Fruit fly (Drosophila melanogaster) whole organism, adult: ENCODE measurements around the gene CG13924.

Source experiments
- CG11617 ChIP-seq: fragments of 200-800 bp; sonication (Bioruptor generic); optimal IDR thresholded peaks from 2 replicates; lab custom pipeline; 2017; ENCODE audit warnings: mild to moderate bottlenecking, missing biosample characterization, missing genetic modification reagents, missing genetic modification characterization
- CG12768 ChIP-seq: fragments of 200-800 bp; sonication (Bioruptor generic); optimal IDR thresholded peaks from 2 replicates; lab custom pipeline; 2017; ENCODE audit warnings: missing biosample characterization, missing genetic modification characterization, mild to moderate bottlenecking, moderate library complexity, missing genetic modification reagents
- CG14711 ChIP-seq: fragments of 200-800 bp; sonication (Bioruptor generic); optimal IDR thresholded peaks from 2 replicates; lab custom pipeline; 2018; ENCODE audit warnings: missing biosample characterization, mild to moderate bottlenecking, missing genetic modification characterization, moderate library complexity
- CG1620 ChIP-seq: fragments of 200-800 bp; sonication (Bioruptor generic); optimal IDR thresholded peaks from 2 replicates; lab custom pipeline; 2016; ENCODE audit warnings: missing biosample characterization, missing genetic modification characterization
- CG33017 ChIP-seq: fragments of 200-800 bp; sonication (Bioruptor generic); optimal IDR thresholded peaks from 2 replicates; lab custom pipeline; 2018; ENCODE audit warnings: missing biosample characterization, mild to moderate bottlenecking, missing genetic modification characterization, moderate library complexity
- CG5204 ChIP-seq: fragments of 200-800 bp; sonication (Bioruptor generic); optimal IDR thresholded peaks from 2 replicates; lab custom pipeline; 2016; ENCODE audit warnings: missing biosample characterization, missing genetic modification characterization
- CG7045 ChIP-seq: fragments of 200-800 bp; sonication (Bioruptor generic); optimal IDR thresholded peaks from 2 replicates; lab custom pipeline; 2017; ENCODE audit warnings: missing biosample characterization, mild to moderate bottlenecking, missing genetic modification characterization
- CG7101 ChIP-seq: fragments of 200-800 bp; sonication (Bioruptor generic); optimal IDR thresholded peaks from 2 replicates; lab custom pipeline; 2018; ENCODE audit warnings: missing biosample characterization, mild to moderate bottlenecking, missing genetic modification characterization, moderate library complexity
- Clk ChIP-seq: fragments of 200-800 bp; sonication (Bioruptor generic); optimal IDR thresholded peaks from 2 replicates; lab custom pipeline; 2017; ENCODE audit warnings: missing biosample characterization, missing genetic modification characterization
- Crg-1 ChIP-seq: fragments of 200-800 bp; sonication (Bioruptor generic); optimal IDR thresholded peaks from 2 replicates; lab custom pipeline; 2016; ENCODE audit warnings: missing biosample characterization, missing genetic modification characterization
- Hr96 ChIP-seq: fragments of 200-800 bp; sonication (Bioruptor generic); optimal IDR thresholded peaks from 2 replicates; lab custom pipeline; 2016; ENCODE audit warnings: missing biosample characterization, missing genetic modification characterization
- Mnt ChIP-seq: fragments of 200-800 bp; sonication (Bioruptor generic); optimal IDR thresholded peaks from 2 replicates; lab custom pipeline; 2016; ENCODE audit warnings: missing biosample characterization, mild to moderate bottlenecking, missing genetic modification characterization
- bab1 ChIP-seq: fragments of 200-800 bp; sonication (Bioruptor generic); optimal IDR thresholded peaks from 3 replicates; lab custom pipeline; 2019; ENCODE audit warnings: missing biosample characterization, mild to moderate bottlenecking, missing genetic modification characterization, moderate library complexity
- cic ChIP-seq: fragments of 200-800 bp; sonication (Bioruptor generic); optimal IDR thresholded peaks from 2 replicates; lab custom pipeline; 2017; ENCODE audit warnings: missing biosample characterization, mild to moderate bottlenecking, missing genetic modification characterization, moderate library complexity
- cnc ChIP-seq, 2 experiments: fragments of >200 bp; optimal IDR thresholded peaks; 2 replicates each; lab custom pipeline; 2017
- kay ChIP-seq: fragments of 200-800 bp; sonication (Bioruptor generic); peaks from one replicate; lab custom pipeline; 2016; ENCODE audit warnings: missing biosample characterization, missing genetic modification characterization, borderline replicate concordance
- ovo ChIP-seq: fragments of 200-800 bp; sonication (Bioruptor generic); optimal IDR thresholded peaks from 2 replicates; lab custom pipeline; 2016; ENCODE audit warnings: missing biosample characterization, missing genetic modification characterization
- pad ChIP-seq: fragments of 200-800 bp; sonication (Bioruptor generic); optimal IDR thresholded peaks from 3 replicates; lab custom pipeline; 2017; ENCODE audit warnings: missing biosample characterization, missing genetic modification characterization, mild to moderate bottlenecking, moderate library complexity, missing genetic modification reagents
- tj ChIP-seq: fragments of 200-800 bp; sonication (Bioruptor generic); optimal IDR thresholded peaks from 3 replicates; lab custom pipeline; 2017; ENCODE audit warnings: missing biosample characterization, mild to moderate bottlenecking, missing genetic modification characterization, moderate library complexity
- toe ChIP-seq: fragments of 200-800 bp; sonication (Bioruptor generic); optimal IDR thresholded peaks from 2 replicates; lab custom pipeline; 2016; ENCODE audit warnings: missing biosample characterization, missing genetic modification characterization

CG13924 gene

DNA sequence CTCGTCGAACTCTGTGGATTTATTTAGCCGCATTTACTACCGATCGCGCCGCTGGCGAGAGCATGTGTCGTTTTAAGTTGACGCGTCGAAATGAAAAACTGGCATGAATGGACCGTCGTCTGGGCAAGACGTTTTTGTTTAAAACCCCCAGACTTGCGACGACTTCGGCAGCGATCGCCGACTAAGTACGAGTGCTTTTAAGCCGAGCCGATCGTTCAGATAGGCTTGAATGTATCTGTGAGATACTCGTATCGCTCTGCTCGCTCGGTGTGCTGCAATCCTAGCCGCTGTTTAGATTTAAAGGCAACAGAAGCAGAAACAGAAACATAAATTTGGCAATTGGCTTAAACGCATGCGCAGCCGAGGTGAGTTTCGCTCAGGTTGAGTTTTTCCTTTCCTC, 40.3 kb downstream of the CG13924 start, which contains the start of gene dsb:
Gene dsb, minus strand, starts transcription at position 91 of the 400 bp plus-strand sequence.
- no peak for TF ChIP-seq Crg-1 (GFP tag; lab: Kevin White, UChicago)

DNA sequence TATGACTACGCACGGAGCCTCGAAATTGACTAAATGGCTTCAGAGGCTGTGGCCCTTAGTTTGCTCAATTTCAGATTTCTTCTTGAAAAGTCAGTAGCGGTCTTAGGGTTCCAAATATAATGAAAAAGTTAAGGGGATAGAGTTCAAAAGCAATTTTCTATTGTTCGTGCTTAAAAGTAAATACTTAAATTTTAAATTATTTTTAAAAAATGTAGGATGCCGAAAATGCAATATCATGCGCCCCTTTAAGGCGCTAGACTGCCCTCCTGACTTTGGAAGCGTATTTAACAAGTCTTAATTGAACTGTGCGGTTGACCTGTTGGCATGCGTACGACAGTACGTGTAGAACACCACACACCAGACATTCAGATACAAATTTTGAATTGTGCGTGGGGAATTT, 44.8 kb downstream of the CG13924 start:
- TF ChIP-seq CG7101 (tag; lab: Kevin White, UChicago): no peak
- TF ChIP-seq Crg-1 (GFP tag; lab: Kevin White, UChicago): no peak
- TF ChIP-seq toe: no peak
- TF ChIP-seq CG11617 (GFP tag; lab: Kevin White, UChicago): no peak
- no peak for TF ChIP-seq CG5204
- TF ChIP-seq pad (GFP tag; lab: Kevin White, UChicago): no peak
- no peak for TF ChIP-seq cic (GFP tag; lab: Kevin White, UChicago)
- no peak for TF ChIP-seq Clk (GFP tag; lab: Kevin White, UChicago)

DNA sequence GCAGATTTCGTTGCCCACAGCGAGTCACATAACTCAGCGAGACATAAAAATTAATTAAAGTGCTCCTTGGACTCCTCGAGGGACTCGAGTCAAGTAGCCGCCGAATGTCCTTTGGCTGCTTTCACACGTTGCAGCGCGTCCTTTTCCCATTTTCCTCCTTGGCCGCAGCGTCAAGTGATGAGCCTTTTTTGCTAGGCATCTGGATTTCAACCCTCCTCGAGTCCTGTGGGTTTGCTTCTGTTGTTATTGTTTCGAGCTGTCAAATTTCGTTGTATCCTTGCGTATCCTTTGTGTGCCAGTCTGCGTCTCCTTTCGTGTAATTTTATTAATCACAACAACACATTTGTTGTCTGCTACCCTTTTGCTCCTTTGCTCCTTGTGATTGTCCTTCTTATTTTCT, 46.8 kb downstream of the CG13924 start:
- TF ChIP-seq Mnt (GFP tag; lab: Kevin White, UChicago) (no peak), cnc (optimal IDR thresholded peaks at IDR 0.05; lab: Kevin White, UChicago) (no peak), Clk (GFP tag; lab: Kevin White, UChicago) (no peak), CG1620 (GFP tag; lab: Kevin White, UChicago) (no peak), CG33017 (tag; lab: Kevin White, UChicago) (no peak), CG12768 (GFP tag; lab: Kevin White, UChicago) (no peak), cic (GFP tag; lab: Kevin White, UChicago) (no peak), Hr96 (GFP tag; lab: Kevin White, UChicago) (no peak), CG7101 (tag; lab: Kevin White, UChicago) (no peak), Crg-1 (GFP tag; lab: Kevin White, UChicago) (no peak)

DNA sequence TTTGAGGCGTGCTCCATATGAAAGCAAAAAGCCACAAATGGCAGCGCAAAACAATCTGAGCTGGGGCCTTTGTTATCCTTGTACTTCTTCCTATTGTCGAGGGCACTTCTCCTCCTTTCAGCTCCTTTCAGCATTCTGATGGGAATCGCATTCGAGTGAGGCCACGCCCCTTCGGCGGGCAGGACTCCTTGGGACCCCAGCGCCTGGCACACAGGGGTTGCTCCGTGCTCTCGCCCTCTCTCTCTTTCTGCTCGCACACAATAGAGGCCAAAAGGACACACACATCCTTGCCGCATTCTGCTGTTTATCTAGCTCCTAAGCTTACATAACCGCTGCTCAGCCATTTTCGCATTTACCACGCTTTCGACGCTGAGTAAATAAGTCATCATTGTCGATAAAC, 50.2 kb downstream of the CG13924 start:
- TF ChIP-seq CG14711 (tag; lab: Kevin White, UChicago) (no peak), bab1 (no peak), CG5204 (no peak), CG33017 (tag; lab: Kevin White, UChicago) (no peak)

DNA sequence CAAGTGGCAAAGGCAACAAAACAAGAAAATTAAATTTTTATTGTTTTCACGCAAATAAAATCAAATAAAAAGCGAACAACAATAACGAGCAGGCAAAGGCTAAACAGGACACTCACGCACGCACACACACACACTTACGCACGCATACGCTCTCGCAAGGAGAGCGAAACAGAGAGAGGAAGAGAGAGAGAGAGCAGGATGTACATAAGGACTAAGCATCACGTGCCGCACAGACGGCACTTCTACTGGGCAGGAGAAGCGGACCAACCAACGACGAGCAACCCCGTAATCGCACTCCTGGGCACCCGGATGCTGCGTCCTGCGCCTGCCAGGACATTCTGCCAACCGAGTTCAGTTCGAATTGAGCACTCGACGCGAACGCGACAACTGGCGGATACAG, 51.1 kb downstream of the CG13924 start, which contains the start of gene Dbx:
Gene Dbx, plus strand, starts transcription at position 365 of the 400 bp plus-strand sequence.
- TF ChIP-seq Hr96 (GFP tag; lab: Kevin White, UChicago) (no peak), CG14711 (tag; lab: Kevin White, UChicago) (no peak), CG11617 (GFP tag; lab: Kevin White, UChicago) (no peak), Crg-1 (GFP tag; lab: Kevin White, UChicago) (no peak), toe (no peak), bab1 (no peak), pad (GFP tag; lab: Kevin White, UChicago) (no peak), Clk (GFP tag; lab: Kevin White, UChicago) (no peak), ovo (GFP tag; lab: Kevin White, UChicago) (no peak), tj (no peak), CG7101 (tag; lab: Kevin White, UChicago) (no peak), CG5204 (no peak), cnc (optimal IDR thresholded peaks at IDR 0.05; lab: Kevin White, UChicago) (no peak), CG7045 (GFP tag; lab: Kevin White, UChicago) (no peak), cic (GFP tag; lab: Kevin White, UChicago) (no peak), CG12768 (GFP tag; lab: Kevin White, UChicago) (no peak), CG33017 (tag; lab: Kevin White, UChicago) (no peak), kay (GFP tag; lab: Kevin White, UChicago) (no peak), Mnt (GFP tag; lab: Kevin White, UChicago) (no peak), CG1620 (GFP tag; lab: Kevin White, UChicago) (no peak)
